Fruit fly (Drosophila melanogaster) whole organism, embryonic: ENCODE results near the gene meigo.

Source experiments
- ATbp ChIP-seq: fragments of 200-800 bp; sonication (Bioruptor generic); optimal IDR thresholded peaks from 2 replicates; lab custom pipeline; 2017; ENCODE audit warnings: missing biosample characterization, mild to moderate bottlenecking, missing genetic modification characterization, missing genetic modification reagents
- Abd-B ChIP-seq: fragments of 200-800 bp; sonication (Bioruptor generic); optimal IDR thresholded peaks from 2 replicates; lab custom pipeline; 2018; ENCODE audit warnings: missing biosample characterization, mild to moderate bottlenecking, missing genetic modification characterization, moderate library complexity
- CG10267 ChIP-seq: fragments of 200-800 bp; sonication (Bioruptor generic); optimal IDR thresholded peaks from 2 replicates; lab custom pipeline; 2018; ENCODE audit warnings: missing biosample characterization, mild to moderate bottlenecking, missing genetic modification characterization, moderate library complexity
- CG10543 ChIP-seq: fragments of 200-800 bp; sonication (Bioruptor generic); optimal IDR thresholded peaks from 3 replicates; lab custom pipeline; 2017; ENCODE audit warnings: missing biosample characterization, mild to moderate bottlenecking, missing genetic modification characterization, moderate library complexity
- CG14441 ChIP-seq: fragments of 200-800 bp; sonication (Bioruptor generic); IDR thresholded peaks from 2 replicates; pipeline ENCODE4 v1.3.6; 2022; ENCODE audit warnings: missing biosample characterization, missing genetic modification characterization
- CG1602 ChIP-seq: fragments of 200-800 bp; sonication (Bioruptor generic); optimal IDR thresholded peaks from 3 replicates; lab custom pipeline; 2016; ENCODE audit warnings: missing biosample characterization, missing genetic modification characterization
- CG17359 ChIP-seq: fragments of 200-800 bp; sonication (Bioruptor generic); optimal IDR thresholded peaks from 3 replicates; lab custom pipeline; 2018; ENCODE audit warnings: missing biosample characterization, mild to moderate bottlenecking, missing genetic modification characterization, moderate library complexity
- CG18011 ChIP-seq: fragments of 200-800 bp; sonication (Bioruptor generic); optimal IDR thresholded peaks from 2 replicates; lab custom pipeline; 2017; ENCODE audit warnings: missing biosample characterization, missing genetic modification characterization, mild to moderate bottlenecking, moderate library complexity, missing genotype
- CG18619 ChIP-seq: fragments of 200-800 bp; sonication (Bioruptor generic); optimal IDR thresholded peaks from 3 replicates; lab custom pipeline; 2017; ENCODE audit warnings: missing biosample characterization, mild to moderate bottlenecking, missing genetic modification characterization
- CG2199 ChIP-seq: fragments of 200-800 bp; sonication (Bioruptor generic); IDR thresholded peaks from 3 replicates; pipeline ENCODE4 v1.3.6; 2022; ENCODE audit warnings: missing biosample characterization, missing genetic modification characterization
- CG30020 ChIP-seq: fragments of 200-800 bp; optimal IDR thresholded peaks from 2 replicates; lab custom pipeline; 2019; ENCODE audit warnings: missing biosample characterization, mild to moderate bottlenecking, missing genetic modification characterization, moderate library complexity
- CG30431 ChIP-seq: fragments of 200-800 bp; sonication (Bioruptor generic); optimal IDR thresholded peaks from 2 replicates; lab custom pipeline; 2017; ENCODE audit warnings: missing biosample characterization, missing genetic modification characterization
- CG3407 ChIP-seq: fragments of 200-800 bp; sonication (Bioruptor generic); optimal IDR thresholded peaks from 2 replicates; lab custom pipeline; 2018; ENCODE audit warnings: missing biosample characterization, mild to moderate bottlenecking, missing genetic modification characterization
- CG4854 ChIP-seq: fragments of 200-800 bp; sonication (Bioruptor generic); optimal IDR thresholded peaks from 2 replicates; lab custom pipeline; 2016; ENCODE audit warnings: missing biosample characterization, missing genetic modification characterization, inconsistent platforms
- CG6765 ChIP-seq: fragments of 200-800 bp; sonication (Bioruptor generic); optimal IDR thresholded peaks from 3 replicates; lab custom pipeline; 2017; ENCODE audit warnings: missing biosample characterization, mild to moderate bottlenecking, missing genetic modification characterization
- CG7556 ChIP-seq: fragments of 200-800 bp; sonication (Bioruptor generic); optimal IDR thresholded peaks from 2 replicates; lab custom pipeline; 2017; ENCODE audit warnings: missing biosample characterization, mild to moderate bottlenecking, missing genetic modification characterization
- Camta ChIP-seq: fragments of 200-800 bp; sonication (Bioruptor generic); optimal IDR thresholded peaks from 2 replicates; lab custom pipeline; 2016; ENCODE audit warnings: missing biosample characterization, missing genetic modification characterization
- Deaf1 ChIP-seq: fragments of 200-800 bp; optimal IDR thresholded peaks from 3 replicates; lab custom pipeline; 2019; ENCODE audit warnings: missing biosample characterization, mild to moderate bottlenecking, missing genetic modification characterization, moderate library complexity
- HLH4C ChIP-seq: fragments of 200-800 bp; sonication (Bioruptor generic); IDR thresholded peaks from 3 replicates; pipeline ENCODE4 v1.3.6; 2022; ENCODE audit warnings: missing biosample characterization, missing genetic modification characterization; ENCODE audit not compliant: partially characterized antibody
- Hand ChIP-seq: fragments of 200-800 bp; sonication (Bioruptor generic); optimal IDR thresholded peaks from 2 replicates; lab custom pipeline; 2017; ENCODE audit warnings: mild to moderate bottlenecking, missing biosample characterization, missing genetic modification reagents, missing genetic modification characterization
- Hr51 ChIP-seq, 2 experiments: fragments of 200-800 bp; sonication (Bioruptor generic); optimal IDR thresholded peaks; 2 replicates in 1 of 2; 3 replicates in 1 of 2; lab custom pipeline; 2016 to 2018; ENCODE audit warnings: missing biosample characterization in 2 of 2, missing genetic modification characterization in 2 of 2, mild to moderate bottlenecking in 1 of 2, moderate library complexity in 1 of 2
- Lhr ChIP-seq: fragments of 200-800 bp; sonication (Bioruptor generic); optimal IDR thresholded peaks from 3 replicates; lab custom pipeline; 2017; ENCODE audit warnings: mild to moderate bottlenecking, missing biosample characterization, missing genetic modification reagents, missing genetic modification characterization
- MESR4 ChIP-seq: fragments of 200-800 bp; sonication (Bioruptor generic); optimal IDR thresholded peaks from 2 replicates; lab custom pipeline; 2018; ENCODE audit warnings: missing biosample characterization, mild to moderate bottlenecking, missing genetic modification characterization, moderate library complexity
- Mad ChIP-seq: fragments of 200-800 bp; sonication (Bioruptor generic); optimal IDR thresholded peaks from 2 replicates; lab custom pipeline; 2016; ENCODE audit warnings: missing biosample characterization, missing genetic modification characterization
- Mes4 ChIP-seq: fragments of 200-800 bp; sonication (Bioruptor generic); optimal IDR thresholded peaks from 2 replicates; lab custom pipeline; 2016; ENCODE audit warnings: missing biosample characterization, missing genetic modification characterization
- Mrtf ChIP-seq: fragments of 200-800 bp; sonication (Bioruptor generic); IDR thresholded peaks from 3 replicates; pipeline ENCODE4 v1.3.6; 2022; ENCODE audit warnings: missing biosample characterization, missing genetic modification characterization
- NFAT ChIP-seq: fragments of 200-800 bp; sonication (Bioruptor generic); IDR thresholded peaks from 2 replicates; pipeline ENCODE4 v1.3.6; 2022; ENCODE audit warnings: missing biosample characterization, missing genetic modification characterization
- Oli ChIP-seq: fragments of 200-800 bp; sonication (Bioruptor generic); optimal IDR thresholded peaks from 2 replicates; lab custom pipeline; 2018; ENCODE audit warnings: missing biosample characterization, mild to moderate bottlenecking, missing genetic modification characterization, moderate library complexity
- Sin3A ChIP-seq: fragments of >200 bp; optimal IDR thresholded peaks from 2 replicates; lab custom pipeline; 2018
- Stat92E ChIP-seq, 3 experiments: fragments of >200 bp in 2 of 3; fragments of 200-800 bp in 1 of 3; sonication (Bioruptor generic) in 1 of 3; optimal IDR thresholded peaks; 2 replicates each; lab custom pipeline; 2017 to 2019; ENCODE audit warnings: missing biosample characterization in 3 of 3, missing genetic modification characterization in 3 of 3, mild to moderate bottlenecking in 1 of 3, moderate library complexity in 1 of 3
- YL-1 ChIP-seq: fragments of 200-800 bp; sonication (Bioruptor generic); optimal IDR thresholded peaks from 3 replicates; lab custom pipeline; 2017; ENCODE audit warnings: missing biosample characterization, mild to moderate bottlenecking, missing genetic modification characterization
- amos ChIP-seq: fragments of 200-800 bp; sonication (Bioruptor generic); IDR thresholded peaks from 2 replicates; pipeline ENCODE4 v1.3.6; 2022; ENCODE audit warnings: missing biosample characterization, missing genetic modification characterization; ENCODE audit not compliant: partially characterized antibody
- bcd ChIP-seq: fragments of 200-800 bp; sonication (Bioruptor generic); optimal IDR thresholded peaks from 2 replicates; lab custom pipeline; 2017; ENCODE audit warnings: missing biosample characterization, mild to moderate bottlenecking, missing genetic modification characterization
- cad ChIP-seq: fragments of >200 bp; optimal IDR thresholded peaks from 2 replicates; lab custom pipeline; 2017; ENCODE audit warnings: missing biosample characterization, missing genetic modification characterization
- ind ChIP-seq: fragments of 200-800 bp; sonication (Bioruptor generic); optimal IDR thresholded peaks from 3 replicates; lab custom pipeline; 2016; ENCODE audit warnings: missing biosample characterization, missing genetic modification characterization
- klu ChIP-seq: fragments of 200-800 bp; sonication (Bioruptor generic); IDR thresholded peaks from 2 replicates; pipeline ENCODE4 v1.3.6; 2022; ENCODE audit warnings: missing biosample characterization, missing genetic modification characterization
- lmd ChIP-seq: fragments of 200-800 bp; sonication (Bioruptor generic); IDR thresholded peaks from 2 replicates; pipeline ENCODE4 v1.3.6; 2022; ENCODE audit warnings: missing biosample characterization, missing genetic modification characterization
- mld ChIP-seq: fragments of 200-800 bp; sonication (Bioruptor generic); IDR thresholded peaks from 3 replicates; pipeline ENCODE4 v1.3.6; 2022; ENCODE audit warnings: missing biosample characterization, missing genetic modification characterization; ENCODE audit not compliant: partially characterized antibody
- otp ChIP-seq: fragments of 200-800 bp; sonication (Bioruptor generic); IDR thresholded peaks from 3 replicates; pipeline ENCODE4, ENCODE4 v1.3.6; 2022; ENCODE audit warnings: missing biosample characterization, missing genetic modification characterization
- psq ChIP-seq: fragments of 200-800 bp; sonication (Bioruptor generic); optimal IDR thresholded peaks from 2 replicates; lab custom pipeline; 2017; ENCODE audit warnings: missing biosample characterization, missing genetic modification characterization
- sens ChIP-seq: fragments of 200-800 bp; sonication (Bioruptor generic); peaks from one replicate; lab custom pipeline; 2016; ENCODE audit warnings: missing biosample characterization, missing genetic modification characterization
- sna ChIP-seq: fragments of 200-800 bp; sonication (Bioruptor generic); IDR thresholded peaks from 2 replicates; pipeline ENCODE4 v1.3.6; 2022; ENCODE audit warnings: missing biosample characterization, missing genetic modification characterization; ENCODE audit not compliant: partially characterized antibody
- sob ChIP-seq: fragments of 200-800 bp; sonication (Bioruptor generic); IDR thresholded peaks from 2 replicates; pipeline ENCODE4 v1.3.6; 2022; ENCODE audit warnings: missing biosample characterization, missing genetic modification characterization
- stc ChIP-seq: fragments of 200-800 bp; sonication (Bioruptor generic); IDR thresholded peaks from 2 replicates; pipeline ENCODE4 v1.3.6; 2022; ENCODE audit warnings: missing biosample characterization, missing genetic modification characterization
- tio ChIP-seq: fragments of 200-800 bp; sonication (Bioruptor generic); optimal IDR thresholded peaks from 2 replicates; lab custom pipeline; 2017; ENCODE audit warnings: missing biosample characterization, missing genetic modification characterization, inconsistent platforms
- tna ChIP-seq: fragments of 200-800 bp; sonication (Bioruptor generic); IDR thresholded peaks from 2 replicates; pipeline ENCODE4 v1.3.6; 2022; ENCODE audit warnings: missing biosample characterization, missing genetic modification characterization; ENCODE audit not compliant: partially characterized antibody
- yki ChIP-seq: fragments of >200 bp; optimal IDR thresholded peaks from 3 replicates; lab custom pipeline; 2018
- zen ChIP-seq: fragments of 200-800 bp; sonication (Bioruptor generic); optimal IDR thresholded peaks from 3 replicates; lab custom pipeline; 2018; ENCODE audit warnings: missing biosample characterization, mild to moderate bottlenecking, missing genetic modification characterization, moderate library complexity
- zf30C ChIP-seq: fragments of 200-800 bp; sonication (Bioruptor generic); optimal IDR thresholded peaks from 3 replicates; lab custom pipeline; 2018; ENCODE audit warnings: missing biosample characterization, mild to moderate bottlenecking, missing genetic modification characterization

Gene meigo

dm6 chr3R:21107907-21108591, 30.0 kb upstream of the meigo start, which contains the start of the genes Sec15 and rtet (continued):
- TF ChIP-seq lmd (GFP tag; lab: Robert Waterston, UW): peak; percentile 67
- TF ChIP-seq CG3407: no peak
- TF ChIP-seq Mad (GFP tag; lab: Kevin White, UChicago): peak; percentile 48
- peak; percentile 45 for TF ChIP-seq bcd (GFP tag; lab: Kevin White, UChicago)
- TF ChIP-seq CG17359 (tag; lab: Kevin White, UChicago): peak; percentile 63
- TF ChIP-seq NFAT (GFP tag; lab: Robert Waterston, UW): peak; percentile 48; the same call in 1 of the 2 replicates
- TF ChIP-seq Lhr (GFP tag; lab: Kevin White, UChicago): no peak
- TF ChIP-seq sob (GFP tag; lab: Robert Waterston, UW): peak; percentile 45
- peak; percentile 48 for TF ChIP-seq Oli
- TF ChIP-seq MESR4: peak; percentile 4
- TF ChIP-seq otp: peak; percentile 32; the same call in 1 of the 3 replicates
- TF ChIP-seq Camta: no peak
- TF ChIP-seq CG18011 (GFP tag; lab: Kevin White, UChicago): peak; percentile 17
- TF ChIP-seq Hand (GFP tag; lab: Kevin White, UChicago): no peak
- TF ChIP-seq yki (lab: Kevin White, UChicago): no peak
- peak; percentile 78 for TF ChIP-seq HLH4C (GFP tag; lab: Robert Waterston, UW)
- no peak for TF ChIP-seq Stat92E (GFP tag; optimal IDR thresholded peaks at IDR 0.05; lab: Kevin White, UChicago)
- TF ChIP-seq CG30431 (GFP tag; lab: Kevin White, UChicago): peak; percentile 27
- TF ChIP-seq Abd-B (GFP tag; lab: Kevin White, UChicago): peak; percentile 35
- TF ChIP-seq cad: no peak
- TF ChIP-seq CG30020: peak; percentile 15
- TF ChIP-seq Hr51 (GFP tag; optimal IDR thresholded peaks at IDR 0.05; lab: Kevin White, UChicago): peak; percentile 50 to 74
- TF ChIP-seq CG6765 (GFP tag; lab: Kevin White, UChicago): peak; percentile 25
- TF ChIP-seq CG2199 (GFP tag; lab: Robert Waterston, UW): no peak
- no peak for TF ChIP-seq zf30C (GFP tag; lab: Kevin White, UChicago)
- peak; percentile 24 for TF ChIP-seq tna
- peak; percentile 56 for TF ChIP-seq stc (GFP tag; lab: Robert Waterston, UW)
- TF ChIP-seq psq (GFP tag; lab: Kevin White, UChicago): peak; percentile 15
- peak; percentile 57 for TF ChIP-seq ind
- TF ChIP-seq amos (GFP tag; lab: Robert Waterston, UW): peak; percentile 40; the same call in 1 of the 2 replicates
- peak; percentile 46; the same call in 1 of the 3 replicates for TF ChIP-seq mld (GFP tag; lab: Robert Waterston, UW)
- TF ChIP-seq klu: no peak
- peak; percentile 85 for TF ChIP-seq zen (tag; lab: Kevin White, UChicago)
- no peak for TF ChIP-seq tio
- peak; percentile 84 for TF ChIP-seq sens (GFP tag; lab: Kevin White, UChicago)
- peak; percentile 67 for TF ChIP-seq CG10543 (GFP tag; lab: Kevin White, UChicago)
- TF ChIP-seq Mrtf (GFP tag; lab: Robert Waterston, UW): peak; percentile 49; the same call in 2 of the 3 replicates
- TF ChIP-seq CG18619: peak; percentile 55
- TF ChIP-seq ATbp: no peak
- peak; percentile 59 for TF ChIP-seq sna (GFP tag; lab: Robert Waterston, UW)
- TF ChIP-seq CG10267 (tag; lab: Kevin White, UChicago): peak; percentile 60
- TF ChIP-seq Mes4: peak; percentile 3
- peak; percentile 15 for TF ChIP-seq CG1602 (GFP tag; lab: Kevin White, UChicago)
- TF ChIP-seq YL-1 (GFP tag; lab: Kevin White, UChicago): peak; percentile 16
- TF ChIP-seq Sin3A (lab: Kevin White, UChicago): no peak
- TF ChIP-seq CG7556 (GFP tag; lab: Kevin White, UChicago): peak; percentile 17
- peak; percentile 17 for TF ChIP-seq CG4854 (GFP tag; lab: Kevin White, UChicago)
- TF ChIP-seq CG14441 (GFP tag; lab: Robert Waterston, UW): peak; percentile 58
- TF ChIP-seq Deaf1 (tag; lab: Kevin White, UChicago): no peak
